Fruit fly (Drosophila melanogaster): ENCODE measurements around the gene CG32061.

dm6 chr3L:10485496-10485895 lies 21.9 kb downstream of the CG32061 start:
- no peak for TF ChIP-seq CG34367 (tag; optimal IDR thresholded peaks at IDR 0.05)
- TF ChIP-seq rn (GFP tag; IDR thresholded peaks at IDR 0.05), result no peak
- TF ChIP-seq CG12605 (GFP tag; IDR thresholded peaks at IDR 0.05), result no peak
- no peak for TF ChIP-seq CG14655 (GFP tag; optimal IDR thresholded peaks at IDR 0.05)
- no peak for TF ChIP-seq EcR (GFP tag; optimal IDR thresholded peaks at IDR 0.05)
- TF ChIP-seq Ets98B (GFP tag; IDR thresholded peaks at IDR 0.05), result no peak
- no peak for TF ChIP-seq fd96Ca (GFP tag; IDR thresholded peaks at IDR 0.05)

All from whole organism, pupa.